Worm (Caenorhabditis elegans) whole organism, L4 larva: Measurements from ENCODE around the gene fbxa-60.

Experiments used
- Y105C5A.15 ChIP-seq: fragments of 200-800 bp; sonication (Bioruptor generic); IDR thresholded peaks from 2 replicates; pipeline ENCODE4 v1.3.6; 2022; ENCODE audit warnings: missing genetic modification characterization, missing compliant biosample characterization
- ZK546.5 ChIP-seq, 2 experiments: sonication (generic microtip); optimal IDR thresholded peaks; 2 replicates each; lab custom pipeline; 2017; ENCODE audit warnings: missing biosample characterization in 2 of 2, missing genetic modification characterization in 2 of 2
- ceh-62 ChIP-seq: sonication (generic microtip); optimal IDR thresholded peaks from 2 replicates; lab custom pipeline; 2017; ENCODE audit warnings: missing biosample characterization, missing genetic modification characterization
- dpl-1 ChIP-seq: fragments of 150-350 bp; optimal IDR thresholded peaks from 2 replicates; lab custom pipeline; 2014; ENCODE audit warnings: missing biosample characterization, missing genetic modification reagents, missing genetic modification characterization
- egl-27 ChIP-seq: sonication (generic microtip); optimal IDR thresholded peaks from 3 replicates; lab custom pipeline; 2017; ENCODE audit warnings: missing biosample characterization, missing genetic modification reagents, missing genetic modification characterization
- lin-13 ChIP-seq: fragments of 150-350 bp; optimal IDR thresholded peaks from 2 replicates; lab custom pipeline; 2014; ENCODE audit warnings: missing biosample characterization, missing genetic modification reagents, missing genetic modification characterization
- lin-39 ChIP-seq: fragments of 150-350 bp; optimal IDR thresholded peaks from 2 replicates; lab custom pipeline; 2014; ENCODE audit warnings: missing biosample characterization, missing genetic modification reagents, missing genetic modification characterization
- nhr-77 ChIP-seq: fragments of 150-350 bp; optimal IDR thresholded peaks from 2 replicates; lab custom pipeline; 2014; ENCODE audit warnings: missing biosample characterization, missing genetic modification characterization
- pha-4 ChIP-seq, 2 experiments: fragments of 150-350 bp in 1 of 2; fragments of 200-800 bp in 1 of 2; sonication (Bioruptor generic) in 1 of 2; IDR thresholded peaks in 1 of 2; optimal IDR thresholded peaks in 1 of 2; 2 replicates each; pipeline versions ENCODE4 v1.3.6 to Lab custom; 2014 to 2022; ENCODE audit warnings: missing genetic modification characterization in 2 of 2, missing genetic modification reagents in 2 of 2, missing biosample characterization in 1 of 2, missing compliant biosample characterization in 1 of 2
- snpc-4 ChIP-seq: fragments of 150-350 bp; optimal IDR thresholded peaks from 2 replicates; lab custom pipeline; 2014; ENCODE audit warnings: missing biosample characterization, missing genetic modification characterization
- zip-11 ChIP-seq: fragments of 200-800 bp; sonication (Bioruptor generic); IDR thresholded peaks from 2 replicates; pipeline ENCODE4 v1.3.6; 2022; ENCODE audit warnings: missing genetic modification characterization, missing compliant biosample characterization

- TF ChIP-seq ceh-62 (no peak), zip-11 (GFP tag; lab: Robert Waterston, UW) (no peak), nhr-77 (tag; lab: Kevin White, UChicago) (no peak), Y105C5A.15 (no peak), ZK546.5 (tag; optimal IDR thresholded peaks at IDR 0.05; lab: Kevin White, UChicago) (no peak), snpc-4 (tag; lab: Kevin White, UChicago) (no peak), lin-13 (peak; percentile 18), egl-27 (tag; lab: Kevin White, UChicago) (no peak), lin-39 (tag; lab: Kevin White, UChicago) (no peak), pha-4 (GFP tag; IDR thresholded peaks at IDR 0.05; lab: Robert Waterston, UW) (no peak), pha-4 (tag; optimal IDR thresholded peaks at IDR 0.05; lab: Kevin White, UChicago) (no peak), dpl-1 (GFP tag; lab: Kevin White, UChicago) (peak; percentile 15)
These were observed 35.9 kb upstream of the fbxa-60 start for ce11 chrIII:981960-982359.
